Worm (Caenorhabditis elegans) whole organism, L4 larva: Measurements from ENCODE around the gene T28A8.3.

Experiments
- T20F7.1 ChIP-seq: fragments of 200-800 bp; sonication (Bioruptor generic); optimal IDR thresholded peaks from 2 replicates; lab custom pipeline; 2018; ENCODE audit warnings: mild to moderate bottlenecking, missing genetic modification characterization, missing compliant biosample characterization
- T26A8.4 ChIP-seq: fragments of 200-800 bp; sonication (Bioruptor generic); IDR thresholded peaks from 2 replicates; pipeline ENCODE4 v1.3.6; 2022; ENCODE audit warnings: missing genetic modification characterization, missing compliant biosample characterization
- Y105C5A.15 ChIP-seq: fragments of 200-800 bp; sonication (Bioruptor generic); IDR thresholded peaks from 2 replicates; pipeline ENCODE4 v1.3.6; 2022; ENCODE audit warnings: missing genetic modification characterization, missing compliant biosample characterization
- Y75B8A.6 ChIP-seq: fragments of 200-800 bp; sonication (Bioruptor generic); IDR thresholded peaks from 2 replicates; pipeline ENCODE4 v1.3.6; 2022; ENCODE audit warnings: missing genetic modification reagents, missing genetic modification characterization, missing compliant biosample characterization
- aha-1 ChIP-seq: fragments of 150-350 bp; peaks from one replicate; lab custom pipeline; 2014; ENCODE audit warnings: missing biosample characterization, missing genetic modification characterization
- ama-1 ChIP-seq: fragments of 150-350 bp; optimal IDR thresholded peaks from 2 replicates; lab custom pipeline; 2014; ENCODE audit warnings: inconsistent platforms, mixed read lengths
- arid-1 ChIP-seq: fragments of 200-800 bp; sonication (Bioruptor generic); conservative IDR thresholded peaks from 2 replicates; pipeline ENCODE4 v1.3.6; 2022; ENCODE audit warnings: missing genetic modification reagents, missing genetic modification characterization, missing compliant biosample characterization
- ceh-20 ChIP-seq: fragments of 200-800 bp; sonication (Bioruptor generic); IDR thresholded peaks from 2 replicates; pipeline ENCODE4 v1.3.6; 2022; ENCODE audit warnings: missing genetic modification reagents, missing genetic modification characterization, missing compliant biosample characterization
- ceh-82 ChIP-seq: sonication (generic microtip); optimal IDR thresholded peaks from 2 replicates; lab custom pipeline; 2017; ENCODE audit warnings: missing biosample characterization, missing genetic modification characterization
- ces-1 ChIP-seq: fragments of 150-350 bp; sonication (generic microtip); optimal IDR thresholded peaks from 4 replicates; lab custom pipeline; 2014; ENCODE audit warnings: missing biosample characterization, missing genetic modification reagents, missing genetic modification characterization
- daf-16 ChIP-seq, 3 experiments: sonication (generic microtip); optimal IDR thresholded peaks; 2 replicates each; lab custom pipeline; 2016 to 2017; ENCODE audit warnings: missing genetic modification characterization in 3 of 3, missing genetic modification reagents in 3 of 3, mild to moderate bottlenecking in 2 of 3, missing compliant biosample characterization in 2 of 3, missing biosample characterization in 1 of 3, moderate library complexity in 1 of 3
- daf-8 ChIP-seq: fragments of 200-800 bp; sonication (Bioruptor generic); IDR thresholded peaks from 2 replicates; pipeline ENCODE4 v1.3.6; 2022; ENCODE audit warnings: missing genetic modification characterization, missing compliant biosample characterization
- dmd-8 ChIP-seq: fragments of 200-800 bp; sonication (Bioruptor generic); IDR thresholded peaks from 2 replicates; pipeline ENCODE4 v1.3.6; 2022; ENCODE audit warnings: missing genetic modification characterization, missing compliant biosample characterization
- duxl-1 ChIP-seq: sonication (generic microtip); optimal IDR thresholded peaks from 2 replicates; lab custom pipeline; 2016; ENCODE audit warnings: mild to moderate bottlenecking, missing genetic modification characterization, moderate library complexity, missing compliant biosample characterization; ENCODE audit not compliant: poor library complexity
- dve-1 ChIP-seq: sonication (generic microtip); optimal IDR thresholded peaks from 2 replicates; lab custom pipeline; 2017; ENCODE audit warnings: antibody characterized with exemption, mild to moderate bottlenecking, missing genetic modification characterization, missing compliant biosample characterization; ENCODE audit not compliant: insufficient read depth
- gei-8 ChIP-seq: fragments of 200-800 bp; sonication (Bioruptor generic); optimal IDR thresholded peaks from 2 replicates; lab custom pipeline; 2018; ENCODE audit warnings: mild to moderate bottlenecking, missing genetic modification characterization, missing compliant biosample characterization
- hlh-11 ChIP-seq: fragments of 200-800 bp; sonication (Bioruptor generic); optimal IDR thresholded peaks from 2 replicates; lab custom pipeline; 2018; ENCODE audit warnings: mild to moderate bottlenecking, missing genetic modification characterization, missing compliant biosample characterization
- hlh-30 ChIP-seq: sonication (generic microtip); optimal IDR thresholded peaks from 2 replicates; lab custom pipeline; 2017; ENCODE audit warnings: antibody characterized with exemption, mild to moderate bottlenecking, missing genetic modification characterization, missing compliant biosample characterization; ENCODE audit not compliant: insufficient read depth
- hmg-1.1 ChIP-seq: fragments of 200-800 bp; sonication (Bioruptor generic); IDR thresholded peaks from 2 replicates; pipeline ENCODE4 v1.3.6; 2022; ENCODE audit warnings: missing genetic modification reagents, missing genetic modification characterization, missing compliant biosample characterization
- lim-7 ChIP-seq: fragments of 200-800 bp; sonication (Bioruptor generic); IDR thresholded peaks from 2 replicates; pipeline ENCODE4 v1.3.6; 2022; ENCODE audit warnings: missing genetic modification characterization, missing compliant biosample characterization
- lin-1 ChIP-seq: fragments of 200-800 bp; sonication (Bioruptor generic); IDR thresholded peaks from 2 replicates; pipeline ENCODE4 v1.3.6; 2022; ENCODE audit warnings: missing genetic modification reagents, missing genetic modification characterization, missing compliant biosample characterization
- lin-13 ChIP-seq: fragments of 150-350 bp; optimal IDR thresholded peaks from 2 replicates; lab custom pipeline; 2014; ENCODE audit warnings: missing biosample characterization, missing genetic modification reagents, missing genetic modification characterization
- lin-15B ChIP-seq: fragments of 150-350 bp; sonication (generic microtip); optimal IDR thresholded peaks from 3 replicates; lab custom pipeline; 2014; ENCODE audit warnings: missing biosample characterization, missing genetic modification characterization
- lin-29 ChIP-seq: fragments of 200-800 bp; sonication (Bioruptor generic); IDR thresholded peaks from 2 replicates; pipeline ENCODE4 v1.3.6; 2022; ENCODE audit warnings: missing genetic modification reagents, missing genetic modification characterization, missing compliant biosample characterization
- lin-39 ChIP-seq: fragments of 150-350 bp; optimal IDR thresholded peaks from 2 replicates; lab custom pipeline; 2014; ENCODE audit warnings: missing biosample characterization, missing genetic modification reagents, missing genetic modification characterization
- lsy-2 ChIP-seq, 2 experiments: fragments of 150-350 bp in 1 of 2; sonication (generic microtip) in 1 of 2; optimal IDR thresholded peaks; 2 replicates each; lab custom pipeline; 2014 to 2017; ENCODE audit warnings: missing biosample characterization in 2 of 2, missing genetic modification characterization in 2 of 2
- mdl-1 ChIP-seq, 2 experiments: fragments of 150-350 bp in 1 of 2; sonication (generic microtip) in 1 of 2; optimal IDR thresholded peaks; 2 replicates each; lab custom pipeline; 2014 to 2017; ENCODE audit warnings: missing biosample characterization in 2 of 2, missing genetic modification characterization in 2 of 2
- mep-1 ChIP-seq: fragments of 150-350 bp; sonication (generic microtip); optimal IDR thresholded peaks from 3 replicates; lab custom pipeline; 2014; ENCODE audit warnings: missing biosample characterization, missing genetic modification characterization
- mes-2 ChIP-seq: sonication (generic microtip); optimal IDR thresholded peaks from 2 replicates; lab custom pipeline; 2016; ENCODE audit warnings: missing genotype, mild to moderate bottlenecking, missing genetic modification characterization, missing compliant biosample characterization; ENCODE audit not compliant: poor library complexity, severe bottlenecking
- mxl-2 ChIP-seq: fragments of 200-800 bp; sonication (Bioruptor generic); conservative IDR thresholded peaks from 2 replicates; pipeline ENCODE4 v1.3.6; 2022; ENCODE audit warnings: missing genetic modification reagents, missing genetic modification characterization, missing compliant biosample characterization
- mxl-3 ChIP-seq: fragments of 200-800 bp; sonication (Bioruptor generic); optimal IDR thresholded peaks from 2 replicates; lab custom pipeline; 2018; ENCODE audit warnings: mild to moderate bottlenecking, missing genetic modification characterization, missing compliant biosample characterization
- nhr-102 ChIP-seq: sonication (generic microtip); optimal IDR thresholded peaks from 2 replicates; lab custom pipeline; 2016; ENCODE audit warnings: mild to moderate bottlenecking, missing genetic modification characterization, moderate library complexity, missing compliant biosample characterization
- nhr-11 ChIP-seq: fragments of 150-350 bp; optimal IDR thresholded peaks from 2 replicates; lab custom pipeline; 2014; ENCODE audit warnings: missing biosample characterization, missing genetic modification characterization
- nhr-111 ChIP-seq: fragments of 200-800 bp; sonication (Bioruptor generic); optimal IDR thresholded peaks from 2 replicates; lab custom pipeline; 2018; ENCODE audit warnings: mild to moderate bottlenecking, missing genetic modification characterization, missing compliant biosample characterization
- nhr-28 ChIP-seq: fragments of 150-350 bp; optimal IDR thresholded peaks from 2 replicates; lab custom pipeline; 2014; ENCODE audit warnings: missing biosample characterization, missing genetic modification characterization
- nhr-6 ChIP-seq: fragments of 150-350 bp; optimal IDR thresholded peaks from 2 replicates; lab custom pipeline; 2014; ENCODE audit warnings: missing biosample characterization, missing genetic modification characterization
- php-3 ChIP-seq: fragments of 200-800 bp; sonication (Bioruptor generic); IDR thresholded peaks from 2 replicates; pipeline ENCODE4 v1.3.6; 2022; ENCODE audit warnings: missing genetic modification reagents, missing genetic modification characterization, missing compliant biosample characterization
- sdz-12 ChIP-seq: fragments of 200-800 bp; sonication (Bioruptor generic); optimal IDR thresholded peaks from 2 replicates; lab custom pipeline; 2018; ENCODE audit warnings: mild to moderate bottlenecking, missing genetic modification characterization, missing compliant biosample characterization
- snpc-1.2 ChIP-seq: fragments of 200-800 bp; sonication (Bioruptor generic); IDR thresholded peaks from 2 replicates; pipeline ENCODE4 v1.3.6; 2022; ENCODE audit warnings: missing genetic modification reagents, missing genetic modification characterization, missing compliant biosample characterization
- snpc-4 ChIP-seq: fragments of 150-350 bp; optimal IDR thresholded peaks from 2 replicates; lab custom pipeline; 2014; ENCODE audit warnings: missing biosample characterization, missing genetic modification characterization
- unc-130 ChIP-seq: sonication (generic microtip); optimal IDR thresholded peaks from 2 replicates; lab custom pipeline; 2016; ENCODE audit warnings: missing genetic modification reagents, missing genetic modification characterization, missing compliant biosample characterization
- unc-62 ChIP-seq, 3 experiments: fragments of 150-350 bp in 1 of 3; sonication (generic microtip); optimal IDR thresholded peaks in 2 of 3; peaks in 1 of 3; 1 replicate in 1 of 3; 2 replicates in 2 of 3; lab custom pipeline; 2014 to 2017; ENCODE audit warnings: missing biosample characterization in 3 of 3, missing genetic modification characterization in 3 of 3, missing genetic modification reagents in 3 of 3, missing genotype in 1 of 3
- zfp-3 ChIP-seq: fragments of 200-800 bp; sonication (Bioruptor generic); conservative IDR thresholded peaks from 2 replicates; pipeline ENCODE4 v1.3.6; 2022; ENCODE audit warnings: missing genetic modification reagents, missing genetic modification characterization, missing compliant biosample characterization
- zip-11 ChIP-seq: fragments of 200-800 bp; sonication (Bioruptor generic); IDR thresholded peaks from 2 replicates; pipeline ENCODE4 v1.3.6; 2022; ENCODE audit warnings: missing genetic modification characterization, missing compliant biosample characterization
- zip-2 ChIP-seq: fragments of 150-350 bp; optimal IDR thresholded peaks from 2 replicates; lab custom pipeline; 2014; ENCODE audit warnings: missing biosample characterization, missing genetic modification characterization
- ztf-7 ChIP-seq: fragments of 150-350 bp; optimal IDR thresholded peaks from 2 replicates; lab custom pipeline; 2014; ENCODE audit warnings: missing biosample characterization, missing genetic modification characterization

The T28A8.3 gene

DNA sequence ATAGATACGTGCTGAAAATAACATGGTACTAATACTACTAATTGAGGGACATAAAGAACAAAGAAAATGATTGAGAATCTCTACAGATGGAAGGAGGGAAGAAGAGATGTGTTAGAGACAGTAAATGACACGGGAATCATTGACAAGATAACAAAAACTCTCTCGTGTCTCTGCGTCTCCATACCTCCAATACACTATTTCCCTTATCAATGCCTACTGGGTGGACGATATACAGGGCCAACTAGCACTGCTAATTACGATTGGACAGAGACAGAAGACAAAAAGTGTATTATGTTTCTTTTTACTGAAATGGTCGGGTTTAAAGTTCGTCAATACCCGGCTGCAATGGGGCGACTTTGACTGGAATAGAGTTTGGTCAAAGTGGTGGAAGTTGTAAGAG is 38.8 kb downstream of the T28A8.3 start (continued):
- TF ChIP-seq unc-62 (GFP tag; optimal IDR thresholded peaks at IDR 0.05 in 1 of 2; lab: Kevin White, UChicago) = peak in 1 of 2 experiments; percentile 98
- TF ChIP-seq unc-62 (tag; optimal IDR thresholded peaks at IDR 0.05; lab: Kevin White, UChicago) = no peak

DNA sequence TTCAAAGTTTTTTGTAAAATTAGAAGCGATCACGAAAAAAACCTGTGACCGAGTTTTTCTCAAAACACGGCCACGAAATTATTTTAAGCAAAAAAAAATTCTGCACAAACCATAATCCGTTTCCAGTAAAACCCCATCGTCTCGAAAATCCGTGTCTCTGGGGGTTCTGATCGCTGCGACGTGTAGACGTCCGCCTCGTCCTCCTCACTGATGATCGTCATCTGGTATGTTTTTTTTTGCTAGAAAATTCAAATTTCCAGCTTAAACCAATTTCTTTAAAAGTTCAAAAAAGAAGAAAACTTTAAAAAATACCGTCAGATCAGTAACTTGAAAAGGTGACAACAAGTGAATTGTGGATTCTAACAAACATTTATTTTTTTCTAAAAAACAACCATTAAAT is 40.7 kb downstream of the T28A8.3 start, which contains the start of gene Y76A2B.4:
Gene Y76A2B.4, minus strand, starts transcription at position 241 of the 400 bp plus-strand sequence.
- TF ChIP-seq lin-39 (tag; lab: Kevin White, UChicago) = no peak
- peak; percentile 22 for TF ChIP-seq T20F7.1 (GFP tag; lab: Kevin White, UChicago)
- TF ChIP-seq T26A8.4 (GFP tag; lab: Robert Waterston, UW) = peak; percentile 25; the same call in 1 of the 2 replicates
- TF ChIP-seq hmg-1.1 (GFP tag; lab: Robert Waterston, UW) = 0 out of 2 replicates have a peak, but pooled peaks have one; percentile 14
- 0 out of 2 replicates have a peak, but pooled peaks have one; percentile 24 for TF ChIP-seq lim-7 (GFP tag; lab: Robert Waterston, UW)
- TF ChIP-seq nhr-11 (tag; lab: Kevin White, UChicago) = no peak
- TF ChIP-seq lin-15B = no peak
- no peak for TF ChIP-seq mxl-2 (GFP tag; lab: Robert Waterston, UW)
- TF ChIP-seq ceh-20 (GFP tag; lab: Robert Waterston, UW) = 0 out of 2 replicates have a peak, but pooled peaks have one; percentile 26
- TF ChIP-seq nhr-111 (GFP tag; lab: Kevin White, UChicago) = no peak
- no peak for TF ChIP-seq Y75B8A.6
- no peak for TF ChIP-seq hlh-30 (tag; lab: Kevin White, UChicago)
- TF ChIP-seq zip-2 (tag; lab: Kevin White, UChicago) = no peak
- TF ChIP-seq daf-16 (GFP tag; optimal IDR thresholded peaks at IDR 0.05; lab: Kevin White, UChicago) = no peak
- TF ChIP-seq daf-16 (tag; optimal IDR thresholded peaks at IDR 0.05; lab: Kevin White, UChicago) = peak; percentile 17
- TF ChIP-seq daf-8 (GFP tag; lab: Robert Waterston, UW) = no peak
- TF ChIP-seq zip-11 (GFP tag; lab: Robert Waterston, UW) = no peak
- no peak for TF ChIP-seq arid-1 (GFP tag; lab: Robert Waterston, UW)
- TF ChIP-seq mep-1 (tag; lab: Kevin White, UChicago) = peak; percentile 22
- TF ChIP-seq aha-1 (tag; lab: Kevin White, UChicago) = no peak
- TF ChIP-seq zfp-3 (GFP tag; lab: Robert Waterston, UW) = 0 out of 2 replicates have a peak, but pooled peaks have one; percentile 43
- TF ChIP-seq hlh-11 (tag; lab: Kevin White, UChicago) = peak; percentile 31
- no peak for TF ChIP-seq lin-29 (GFP tag; lab: Robert Waterston, UW)
- no peak for TF ChIP-seq php-3 (GFP tag; lab: Robert Waterston, UW)
- TF ChIP-seq lin-1 (GFP tag; lab: Robert Waterston, UW) = peak; percentile 11; the same call in 1 of the 2 replicates

DNA sequence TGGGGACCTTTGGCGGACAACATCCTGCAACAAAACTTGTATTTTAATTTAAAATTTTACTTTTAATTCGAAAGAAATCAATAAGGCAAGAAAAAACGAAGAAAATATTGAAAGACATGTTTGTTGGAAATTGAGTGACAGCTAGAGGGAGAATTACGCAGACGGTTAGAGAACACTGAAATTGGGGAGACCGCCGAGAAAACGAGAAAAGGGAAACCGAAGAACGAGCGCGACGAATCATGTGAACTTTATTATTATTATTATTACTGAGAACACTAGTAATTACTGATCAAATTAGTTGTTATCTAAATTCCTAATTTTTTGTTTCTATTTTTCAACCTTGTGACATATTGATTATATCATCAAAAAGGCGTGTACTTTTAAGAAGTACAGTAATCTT is 43.2 kb downstream of the T28A8.3 start, which contains the start of gene mmad-1:
Gene mmad-1, minus strand, starts transcription at position 24 of the 400 bp plus-strand sequence.
- TF ChIP-seq ama-1 (lab: Kevin White, UChicago) (peak; percentile 31), snpc-4 (no peak), lsy-2 (tag; optimal IDR thresholded peaks at IDR 0.05; lab: Kevin White, UChicago) (peak; percentile 19 to 64), ceh-82 (no peak), mdl-1 (tag; optimal IDR thresholded peaks at IDR 0.05; lab: Kevin White, UChicago) (peak in 1 of 2 experiments; percentile 62), nhr-11 (tag; lab: Kevin White, UChicago) (peak; percentile 36), ceh-20 (GFP tag; lab: Robert Waterston, UW) (0 out of 2 replicates have a peak, but pooled peaks have one; percentile 17), gei-8 (GFP tag; lab: Kevin White, UChicago) (no peak), sdz-12 (no peak), duxl-1 (tag; lab: Kevin White, UChicago) (no peak), Y105C5A.15 (GFP tag; lab: Robert Waterston, UW) (no peak), mxl-3 (peak; percentile 6), lin-39 (tag; lab: Kevin White, UChicago) (no peak), mes-2 (tag; lab: Kevin White, UChicago) (peak; percentile 43), nhr-6 (tag; lab: Kevin White, UChicago) (peak; percentile 59), unc-62 (GFP tag; optimal IDR thresholded peaks at IDR 0.05 in 1 of 2; lab: Kevin White, UChicago) (peak in 1 of 2 experiments; percentile 46), unc-62 (tag; optimal IDR thresholded peaks at IDR 0.05; lab: Kevin White, UChicago) (no peak), dmd-8 (no peak), nhr-28 (tag; lab: Kevin White, UChicago) (peak; percentile 58), dve-1 (tag; lab: Kevin White, UChicago) (peak; percentile 84), nhr-102 (peak; percentile 44), ztf-7 (tag; lab: Kevin White, UChicago) (peak; percentile 3), unc-130 (no peak), lin-13 (GFP tag; lab: Kevin White, UChicago) (no peak), ces-1 (GFP tag; lab: Kevin White, UChicago) (no peak), snpc-1.2 (GFP tag; lab: Robert Waterston, UW) (no peak)
